Worm (Caenorhabditis elegans): ENCODE data around the gene nlp-67.

Gene nlp-67

DNA sequence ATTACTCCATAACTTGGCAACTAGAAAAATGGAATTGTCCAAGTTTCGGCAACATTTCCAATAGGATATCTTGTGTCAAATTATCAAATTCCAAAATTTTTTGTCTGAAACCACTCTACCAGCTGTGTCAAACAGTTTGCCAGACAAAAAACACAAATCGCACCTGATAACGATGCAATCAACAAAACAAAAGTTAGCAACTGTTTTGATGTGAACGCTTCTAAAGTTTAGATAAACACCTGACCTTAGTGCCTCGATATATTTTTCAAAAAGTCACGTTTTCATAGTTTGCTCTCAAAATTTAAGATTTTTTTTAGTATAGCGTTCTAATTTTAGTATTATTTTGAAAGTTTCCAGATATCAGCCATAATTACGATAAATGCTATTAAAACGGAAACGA lies 32.9 kb upstream of the nlp-67 start:
- TF ChIP-seq odd-2 (tag; optimal IDR thresholded peaks at IDR 0.05) (no peak), ahr-1 (tag; optimal IDR thresholded peaks at IDR 0.05) (no peak), ceh-19 (GFP tag; optimal IDR thresholded peaks at IDR 0.05) (no peak), K09A11.1 (tag; optimal IDR thresholded peaks at IDR 0.05; ENCODE audit: insufficient read depth) (no peak), pha-2 (tag; optimal IDR thresholded peaks at IDR 0.05) (no peak), fkh-10 (GFP tag; optimal IDR thresholded peaks at IDR 0.05) (no peak), ama-1 (optimal IDR thresholded peaks at IDR 0.05) (no peak), syd-9 (tag; optimal IDR thresholded peaks at IDR 0.05) (no peak), unc-55 (GFP tag; optimal IDR thresholded peaks at IDR 0.05) (no peak), dve-1 (tag; optimal IDR thresholded peaks at IDR 0.05) (no peak), C38D4.7 (GFP tag; optimal IDR thresholded peaks at IDR 0.05) (no peak), sdc-2 (tag; optimal IDR thresholded peaks at IDR 0.05) (no peak), eyg-1 (tag; optimal IDR thresholded peaks at IDR 0.05) (no peak), ceh-14 (tag; optimal IDR thresholded peaks at IDR 0.05) (no peak), fkh-6 (tag; optimal IDR thresholded peaks at IDR 0.05) (no peak), nhr-11 (tag; optimal IDR thresholded peaks at IDR 0.05) (no peak), pat-9 (tag; optimal IDR thresholded peaks at IDR 0.05) (no peak)

DNA sequence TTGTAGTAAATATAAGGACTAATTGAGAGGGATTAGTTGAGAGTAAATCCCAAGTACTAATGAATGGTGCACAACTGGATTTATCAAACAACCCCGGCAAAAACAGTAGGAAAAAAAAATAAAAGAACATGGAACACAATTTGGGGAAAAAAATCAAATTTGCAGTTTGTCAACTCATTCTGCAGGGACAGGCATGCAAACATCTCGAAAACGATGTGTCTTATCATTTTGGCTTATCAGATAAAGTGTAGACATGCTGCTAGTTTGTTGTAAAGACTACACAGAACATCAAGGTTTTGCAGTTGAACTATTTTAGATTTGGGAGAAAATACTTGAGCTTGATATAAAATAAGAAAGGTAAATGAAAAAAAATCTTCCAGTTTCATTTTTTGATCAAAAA lies 30.4 kb upstream of the nlp-67 start:
- no peak for TF ChIP-seq syd-9 (tag; optimal IDR thresholded peaks at IDR 0.05)
- no peak for TF ChIP-seq unc-3 (GFP tag; conservative IDR thresholded peaks at IDR 0.05)
- TF ChIP-seq unc-3 (tag; optimal IDR thresholded peaks at IDR 0.05) = no peak
- TF ChIP-seq mec-3 (tag; optimal IDR thresholded peaks at IDR 0.05; ENCODE audit: borderline replicate concordance) = no peak
- TF ChIP-seq elt-2 (tag; optimal IDR thresholded peaks at IDR 0.05) = peak; percentile 2

DNA sequence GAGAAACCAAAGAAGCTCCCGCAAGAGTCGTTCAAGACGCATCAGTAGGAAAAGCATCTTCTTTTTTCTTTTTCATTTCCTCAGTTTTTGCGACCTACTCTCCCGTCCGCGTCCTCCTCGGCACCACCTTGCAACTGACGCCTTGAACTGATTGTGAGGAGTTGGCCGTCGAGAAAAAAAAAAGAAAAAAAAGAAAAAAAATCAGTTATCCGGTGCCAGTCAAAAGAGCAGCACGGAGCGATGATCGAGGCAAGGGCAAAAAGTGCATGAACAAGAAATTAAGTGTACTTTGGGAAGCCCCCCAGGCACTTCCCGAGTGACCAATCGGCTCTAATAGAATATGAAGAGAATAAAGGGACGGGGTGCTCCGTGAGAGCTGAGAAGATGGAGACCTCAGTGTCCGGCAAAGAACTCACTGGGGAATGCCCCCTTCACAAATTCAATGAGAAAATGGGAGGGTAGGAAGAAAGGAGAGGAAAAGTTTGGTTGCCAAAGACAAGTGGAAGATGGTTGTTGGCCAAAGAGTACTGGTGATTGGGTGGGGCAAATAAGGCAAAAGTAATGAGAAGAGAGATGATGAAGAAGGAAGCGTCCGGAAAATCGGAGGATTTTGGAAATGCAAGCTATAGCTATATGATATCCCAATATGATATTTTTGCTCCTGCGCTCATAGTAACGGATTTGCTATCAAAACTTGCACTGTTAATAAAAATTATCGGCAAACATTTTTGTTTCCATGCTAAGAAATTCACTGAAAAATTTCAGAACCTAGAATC lies 28.8 kb upstream of the nlp-67 start:
- no peak for TF ChIP-seq che-1 (tag; optimal IDR thresholded peaks at IDR 0.05)
- TF ChIP-seq ref-2 (tag; optimal IDR thresholded peaks at IDR 0.05) = peak; percentile 27
- TF ChIP-seq nfya-1 (tag; optimal IDR thresholded peaks at IDR 0.05) = no peak
- peak; percentile 6 for TF ChIP-seq elt-4 (tag; optimal IDR thresholded peaks at IDR 0.05)
- TF ChIP-seq sdc-2 (tag; optimal IDR thresholded peaks at IDR 0.05) = peak; percentile 55
- no peak for TF ChIP-seq ceh-2 (tag; optimal IDR thresholded peaks at IDR 0.05)
- TF ChIP-seq gmeb-2 (tag; optimal IDR thresholded peaks at IDR 0.05) = no peak
- no peak for TF ChIP-seq ceh-19 (GFP tag; optimal IDR thresholded peaks at IDR 0.05)
- TF ChIP-seq ceh-31 (tag; optimal IDR thresholded peaks at IDR 0.05) = peak; percentile 0
- TF ChIP-seq odd-2 (tag; optimal IDR thresholded peaks at IDR 0.05) = no peak
- TF ChIP-seq ceh-45 (GFP tag; IDR thresholded peaks at IDR 0.05) = no peak
- no peak for TF ChIP-seq elt-2 (tag; optimal IDR thresholded peaks at IDR 0.05)
- TF ChIP-seq hlh-15 (tag; optimal IDR thresholded peaks at IDR 0.05) = no peak
- no peak for TF ChIP-seq ets-4 (tag; optimal IDR thresholded peaks at IDR 0.05)
- TF ChIP-seq pqm-1 (tag; optimal IDR thresholded peaks at IDR 0.05) = no peak
- TF ChIP-seq unc-86 (tag; optimal IDR thresholded peaks at IDR 0.05) = no peak
- TF ChIP-seq nhr-11 (tag; optimal IDR thresholded peaks at IDR 0.05) = no peak
- peak; percentile 54 for TF ChIP-seq unc-42 (tag; optimal IDR thresholded peaks at IDR 0.05)
- peak; percentile 17 for TF ChIP-seq dve-1 (tag; optimal IDR thresholded peaks at IDR 0.05)
- no peak for TF ChIP-seq ahr-1 (tag; optimal IDR thresholded peaks at IDR 0.05)
- TF ChIP-seq ceh-18 (tag; optimal IDR thresholded peaks at IDR 0.05) = peak; percentile 33

DNA sequence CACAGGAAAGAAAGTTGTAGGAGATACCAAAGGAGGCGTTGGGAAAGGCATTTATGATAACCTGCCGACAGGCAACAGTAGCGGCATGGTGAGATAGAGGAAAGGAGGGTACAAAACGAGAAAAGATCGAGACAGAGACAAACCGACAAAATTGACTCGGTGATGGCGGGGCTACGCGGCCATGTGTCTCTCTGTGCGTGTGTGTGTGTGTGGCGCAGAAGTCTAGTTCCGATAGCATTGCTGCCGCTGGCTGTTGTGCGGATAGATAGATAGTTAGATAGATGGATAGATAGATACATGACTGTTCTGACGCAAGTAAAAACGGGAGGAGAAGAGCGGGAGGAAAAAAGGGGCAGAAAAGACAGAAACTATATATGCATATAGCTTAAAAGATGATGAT lies 27.3 kb upstream of the nlp-67 start:
- TF ChIP-seq hlh-8 (tag; optimal IDR thresholded peaks at IDR 0.05) (no peak), elt-2 (tag; optimal IDR thresholded peaks at IDR 0.05) (no peak), sdc-2 (tag; optimal IDR thresholded peaks at IDR 0.05) (peak; percentile 46), ceh-30 (tag; optimal IDR thresholded peaks at IDR 0.05) (no peak), ceh-34 (tag; optimal IDR thresholded peaks at IDR 0.05) (no peak), gmeb-2 (tag; optimal IDR thresholded peaks at IDR 0.05) (no peak), pha-4 (tag; optimal IDR thresholded peaks at IDR 0.05) (no peak), nfya-1 (tag; optimal IDR thresholded peaks at IDR 0.05) (peak; percentile 17), nhr-232 (tag; optimal IDR thresholded peaks at IDR 0.05) (no peak), unc-55 (GFP tag; optimal IDR thresholded peaks at IDR 0.05) (peak; percentile 12), ceh-31 (tag; optimal IDR thresholded peaks at IDR 0.05) (peak; percentile 4), pqm-1 (tag; optimal IDR thresholded peaks at IDR 0.05) (no peak), ceh-18 (tag; optimal IDR thresholded peaks at IDR 0.05) (peak; percentile 16), elt-4 (tag; optimal IDR thresholded peaks at IDR 0.05) (no peak), K09A11.1 (tag; optimal IDR thresholded peaks at IDR 0.05; ENCODE audit: insufficient read depth) (no peak), ceh-14 (tag; optimal IDR thresholded peaks at IDR 0.05) (no peak)
